Fruit fly (Drosophila melanogaster) whole organism: ENCODE data around the gene alphaTub84B.

Experiments
- EcR ChIP-seq, 2 experiments: fragments of >200 bp; optimal IDR thresholded peaks; 2 replicates each; lab custom pipeline; 2017; ENCODE audit warnings: missing biosample characterization in 2 of 2, missing genetic modification characterization in 2 of 2, missing genetic modification reagents in 2 of 2
- usp ChIP-seq: fragments of >200 bp; optimal IDR thresholded peaks from 2 replicates; lab custom pipeline; 2017; ENCODE audit warnings: missing biosample characterization, missing genetic modification characterization, mixed read lengths

DNA sequence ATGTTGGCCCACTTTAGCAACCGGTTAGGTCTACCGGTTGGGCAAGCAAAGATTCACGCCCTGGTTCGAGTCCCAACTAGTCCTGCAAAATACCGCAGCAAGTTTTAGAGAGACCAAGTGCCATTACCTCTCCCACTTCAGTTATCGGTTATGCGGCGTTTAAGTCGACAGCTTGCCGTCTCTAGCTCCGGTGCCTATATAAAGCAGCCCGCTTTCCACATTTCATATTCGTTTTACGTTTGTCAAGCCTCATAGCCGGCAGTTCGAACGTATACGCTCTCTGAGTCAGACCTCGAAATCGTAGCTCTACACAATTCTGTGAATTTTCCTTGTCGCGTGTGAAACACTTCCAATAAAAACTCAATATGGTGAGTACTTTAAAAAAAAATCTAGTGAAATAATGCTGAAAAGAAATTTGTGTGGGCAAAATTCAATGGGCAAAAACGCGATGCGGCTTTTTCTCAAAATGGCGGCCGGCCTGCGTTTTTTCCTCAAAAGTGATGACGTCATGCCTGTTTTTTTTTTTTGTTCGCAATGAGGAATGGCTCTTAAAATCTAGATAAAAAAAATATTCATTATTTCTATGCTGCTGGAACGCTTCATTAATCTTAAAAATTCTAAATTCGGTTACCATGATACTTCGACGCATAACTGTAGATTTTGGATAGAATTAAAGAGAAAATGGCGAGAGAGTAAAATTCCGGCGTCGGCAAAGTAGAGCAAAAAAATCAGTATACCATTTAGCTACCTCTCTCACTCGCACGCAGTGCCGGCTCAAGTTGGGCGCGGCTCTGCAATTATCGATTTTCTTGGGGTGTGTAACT is at the start of gene alphaTub84B:
- TF ChIP-seq usp, result no peak
- no peak for TF ChIP-seq EcR (GFP tag; optimal IDR thresholded peaks at IDR 0.05; lab: Kevin White, UChicago)
